Worm (Caenorhabditis elegans): ENCODE measurements around the gene pfk-1.2.

DNA sequence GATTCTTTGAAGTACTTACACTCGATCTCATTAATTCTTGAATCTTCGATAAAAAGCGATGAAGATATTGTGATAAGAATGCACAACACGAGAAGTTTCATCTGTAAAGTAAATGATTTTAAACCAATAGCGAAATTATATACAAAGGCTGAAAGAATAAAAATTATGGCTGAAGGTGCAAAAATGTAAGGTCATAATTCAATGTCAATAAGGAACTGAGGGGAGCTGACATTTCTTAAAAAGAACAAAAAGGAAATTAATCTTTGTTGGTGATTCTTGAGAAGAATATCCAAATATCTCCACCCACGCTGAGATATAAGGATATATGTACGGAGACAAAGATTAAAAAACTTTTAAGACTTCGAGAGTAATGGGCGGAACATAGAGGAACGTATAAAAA lies 7.5 kb upstream of the pfk-1.2 start, which contains the start of gene C50F4.9:
- TF ChIP-seq fkh-8 (tag; optimal IDR thresholded peaks at IDR 0.05): no peak
- no peak for TF ChIP-seq zag-1 (tag; optimal IDR thresholded peaks at IDR 0.05)
- no peak for TF ChIP-seq fos-1 (tag; optimal IDR thresholded peaks at IDR 0.05)
- TF ChIP-seq lsy-2 (tag; optimal IDR thresholded peaks at IDR 0.05): no peak
- TF ChIP-seq ama-1 (optimal IDR thresholded peaks at IDR 0.05): no peak
- no peak for TF ChIP-seq ceh-88 (GFP tag; IDR thresholded peaks at IDR 0.05)
- no peak for TF ChIP-seq aly-2 (tag; optimal IDR thresholded peaks at IDR 0.05)
- TF ChIP-seq jun-1 (tag; optimal IDR thresholded peaks at IDR 0.05): no peak
- TF ChIP-seq elt-3 (tag; optimal IDR thresholded peaks at IDR 0.05): no peak
- TF ChIP-seq dpl-1 (GFP tag; optimal IDR thresholded peaks at IDR 0.05): no peak
- no peak for TF ChIP-seq nhr-12 (tag; optimal IDR thresholded peaks at IDR 0.05)
- no peak for TF ChIP-seq unc-30 (tag; optimal IDR thresholded peaks at IDR 0.05)
- TF ChIP-seq fkh-10 (GFP tag; optimal IDR thresholded peaks at IDR 0.05): no peak
